Worm (Caenorhabditis elegans): Measurements from ENCODE around the gene F07G11.3.

- TF ChIP-seq ceh-27 (GFP tag; optimal IDR thresholded peaks at IDR 0.05) = no peak
- TF ChIP-seq T07F8.4 (tag; optimal IDR thresholded peaks at IDR 0.05) = no peak
- no peak for TF ChIP-seq madf-8 (GFP tag; conservative IDR thresholded peaks at IDR 0.05)
- TF ChIP-seq Y56A3A.18 (GFP tag; IDR thresholded peaks at IDR 0.05) = no peak
- TF ChIP-seq unc-62 (GFP tag; optimal IDR thresholded peaks at IDR 0.05) = no peak
- TF ChIP-seq ccch-3 (GFP tag; optimal IDR thresholded peaks at IDR 0.05) = no peak
- no peak for TF ChIP-seq F52B5.7 (tag; optimal IDR thresholded peaks at IDR 0.05)
These were observed 29.5 kb downstream of the F07G11.3 start, which contains the start of gene clec-7 for ce11 chrV:7328092-7328491.
